Worm (Caenorhabditis elegans) whole organism, late embryonic: Measurements from ENCODE around the gene clec-88.

Source experiments
- elt-2 ChIP-seq: sonication (generic microtip); optimal IDR thresholded peaks from 2 replicates; lab custom pipeline; 2016; ENCODE audit warnings: missing genetic modification reagents, missing genetic modification characterization, missing compliant biosample characterization
- nfya-1 ChIP-seq: sonication (generic microtip); optimal IDR thresholded peaks from 2 replicates; lab custom pipeline; 2017; ENCODE audit warnings: missing genetic modification characterization, mild to moderate bottlenecking, missing compliant biosample characterization, antibody characterized with exemption, moderate library complexity
- pha-4 ChIP-seq: fragments of 150-350 bp; optimal IDR thresholded peaks from 2 replicates; lab custom pipeline; 2018; ENCODE audit warnings: missing biosample characterization, missing genetic modification reagents, missing genetic modification characterization
- rnt-1 ChIP-seq: sonication (generic microtip); optimal IDR thresholded peaks from 2 replicates; lab custom pipeline; 2016; ENCODE audit warnings: missing genetic modification characterization, missing compliant biosample characterization
- tbx-7 ChIP-seq: sonication (generic microtip); optimal IDR thresholded peaks from 2 replicates; lab custom pipeline; 2016; ENCODE audit warnings: missing genotype, missing genetic modification characterization, missing compliant biosample characterization

DNA sequence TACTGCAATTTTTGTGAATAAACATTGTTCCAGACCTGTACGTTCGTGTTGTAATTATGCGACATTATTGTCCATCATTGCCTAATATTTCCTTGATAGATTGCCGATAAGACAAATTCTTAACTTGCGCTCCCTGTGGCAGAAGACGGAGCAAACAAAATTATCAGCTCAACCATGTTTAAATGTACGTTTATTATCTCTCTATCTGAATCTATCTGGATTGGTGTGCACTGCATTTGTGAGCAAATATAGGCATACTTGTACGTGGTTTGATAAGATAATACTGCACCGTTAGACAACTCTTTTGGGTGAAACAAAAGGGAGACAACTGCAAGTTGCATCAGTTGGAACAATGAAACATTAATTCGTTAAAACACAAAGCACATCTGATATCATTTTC is 38.2 kb upstream of the clec-88 start:
- TF ChIP-seq tbx-7 (tag; lab: Kevin White, UChicago) (no peak), nfya-1 (tag; lab: Kevin White, UChicago) (no peak), elt-2 (tag; lab: Kevin White, UChicago) (peak; percentile 97), rnt-1 (tag; lab: Kevin White, UChicago) (no peak), pha-4 (tag; lab: Kevin White, UChicago) (no peak)
